Fruit fly (Drosophila melanogaster): ENCODE measurements around the gene aus.

aus gene

DNA sequence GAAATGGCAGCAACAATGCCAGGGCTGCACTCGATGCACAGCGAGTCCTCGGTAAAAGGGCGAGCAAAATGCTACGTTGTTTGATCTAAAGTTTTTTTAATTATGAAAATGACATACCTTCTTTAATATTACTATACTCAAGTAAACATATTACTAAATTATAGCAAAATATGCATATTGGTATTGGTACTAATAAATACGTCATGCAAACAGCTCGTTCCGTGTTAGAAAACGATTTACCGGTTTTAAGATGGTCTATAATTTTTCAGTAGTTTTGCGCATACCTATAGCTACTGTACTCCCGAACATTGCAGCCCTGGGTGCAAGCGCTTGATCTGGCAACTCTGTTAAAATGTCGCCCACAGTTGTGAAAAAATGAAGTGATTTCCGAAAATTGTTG, 15.9 kb upstream of the aus start (continued):
- peak; percentile 92 for TF ChIP-seq trem (tag; optimal IDR thresholded peaks at IDR 0.05)
- peak; percentile 37; the same call in 1 of the 2 replicates for TF ChIP-seq CG13287 (GFP tag; IDR thresholded peaks at IDR 0.05; ENCODE audit: partially characterized antibody)
- peak; percentile 97 for TF ChIP-seq Hmr (GFP tag; optimal IDR thresholded peaks at IDR 0.05)
- TF ChIP-seq fu2 (GFP tag; optimal IDR thresholded peaks at IDR 0.05): peak; percentile 92
- TF ChIP-seq fd64A (GFP tag; optimal IDR thresholded peaks at IDR 0.05): peak; percentile 68
- no peak for TF ChIP-seq Trl (optimal IDR thresholded peaks at IDR 0.05)
- peak; percentile 91 for TF ChIP-seq Trl (GFP tag; optimal IDR thresholded peaks at IDR 0.05)
- peak; percentile 93 for TF ChIP-seq Dbx (GFP tag; IDR thresholded peaks at IDR 0.05)
- no peak for TF ChIP-seq CG16779 (GFP tag; IDR thresholded peaks at IDR 0.05)
- peak; percentile 68 for TF ChIP-seq MTF-1 (GFP tag; optimal IDR thresholded peaks at IDR 0.05; ENCODE audit: borderline replicate concordance)
- TF ChIP-seq Dfd (GFP tag; optimal IDR thresholded peaks at IDR 0.05): no peak
- peak; percentile 93 for TF ChIP-seq CG15601 (tag; optimal IDR thresholded peaks at IDR 0.05)
- TF ChIP-seq ash1 (GFP tag; optimal IDR thresholded peaks at IDR 0.05): peak; percentile 13
- no peak for TF ChIP-seq run (tag; optimal IDR thresholded peaks at IDR 0.05)
- peak; percentile 78 for TF ChIP-seq CG17328 (GFP tag; IDR thresholded peaks at IDR 0.05)
- peak; percentile 92 for TF ChIP-seq E2f1 (GFP tag; IDR thresholded peaks at IDR 0.05)
- TF ChIP-seq Nf-YB (GFP tag; optimal IDR thresholded peaks at IDR 0.05): peak; percentile 77
- no peak for TF ChIP-seq h (optimal IDR thresholded peaks at IDR 0.05)
- TF ChIP-seq gsb-n (tag; optimal IDR thresholded peaks at IDR 0.05): peak; percentile 87
- TF ChIP-seq Fer3 (tag; optimal IDR thresholded peaks at IDR 0.05): peak; percentile 95
- TF ChIP-seq Dref (GFP tag; IDR thresholded peaks at IDR 0.05): 0 out of 2 replicates have a peak, but pooled peaks have one; percentile 42
- peak; percentile 92 for TF ChIP-seq CG9609 (GFP tag; optimal IDR thresholded peaks at IDR 0.05)
- peak; percentile 94 for TF ChIP-seq CG32532 (GFP tag; IDR thresholded peaks at IDR 0.05)
- TF ChIP-seq chm (GFP tag; IDR thresholded peaks at IDR 0.05): no peak
- peak; percentile 97 for TF ChIP-seq gem (tag; optimal IDR thresholded peaks at IDR 0.05)
- peak; percentile 80 for TF ChIP-seq emc (GFP tag; optimal IDR thresholded peaks at IDR 0.05)
- TF ChIP-seq CG8388 (GFP tag; optimal IDR thresholded peaks at IDR 0.05): peak; percentile 90
- TF ChIP-seq CG5180 (GFP tag; optimal IDR thresholded peaks at IDR 0.05): peak; percentile 81
- TF ChIP-seq Awh (GFP tag; IDR thresholded peaks at IDR 0.05): peak; percentile 73
- no peak for TF ChIP-seq nerfin-2 (GFP tag; IDR thresholded peaks at IDR 0.05; ENCODE audit: partially characterized antibody)
- no peak for TF ChIP-seq sima (GFP tag; optimal IDR thresholded peaks at IDR 0.05)
- TF ChIP-seq croc (GFP tag; conservative IDR thresholded peaks at IDR 0.05): peak; percentile 93
- TF ChIP-seq CG13624 (GFP tag; optimal IDR thresholded peaks at IDR 0.05): peak; percentile 94
- peak; percentile 91 for TF ChIP-seq wor (GFP tag; IDR thresholded peaks at IDR 0.05)
- peak; percentile 95 for TF ChIP-seq pum (GFP tag; optimal IDR thresholded peaks at IDR 0.05)
- TF ChIP-seq Oaz (GFP tag; IDR thresholded peaks at IDR 0.05): peak; percentile 87
- TF ChIP-seq nom (GFP tag; optimal IDR thresholded peaks at IDR 0.05): peak; percentile 91
- TF ChIP-seq CG3407 (GFP tag; optimal IDR thresholded peaks at IDR 0.05): peak; percentile 82
- peak; percentile 92 for TF ChIP-seq CG4730 (GFP tag; IDR thresholded peaks at IDR 0.05)
- TF ChIP-seq bcd (GFP tag; optimal IDR thresholded peaks at IDR 0.05): peak; percentile 96
- peak; percentile 94 for TF ChIP-seq CG7556 (GFP tag; optimal IDR thresholded peaks at IDR 0.05)
- TF ChIP-seq sisA (GFP tag; IDR thresholded peaks at IDR 0.05): peak; percentile 94
- peak; percentile 95 for TF ChIP-seq CG17829 (tag; optimal IDR thresholded peaks at IDR 0.05)
- peak; percentile 98 for TF ChIP-seq lilli (GFP tag; optimal IDR thresholded peaks at IDR 0.05)
- peak; percentile 84 for TF ChIP-seq CG12219 (GFP tag; optimal IDR thresholded peaks at IDR 0.05)
- peak; percentile 95 for TF ChIP-seq Oli (tag; optimal IDR thresholded peaks at IDR 0.05)
- TF ChIP-seq CG6683 (GFP tag; optimal IDR thresholded peaks at IDR 0.05): peak; percentile 81
- TF ChIP-seq CG14965 (GFP tag; optimal IDR thresholded peaks at IDR 0.05; ENCODE audit: borderline replicate concordance): no peak
- TF ChIP-seq CG3995 (GFP tag; optimal IDR thresholded peaks at IDR 0.05): peak; percentile 87
- peak; percentile 98 for TF ChIP-seq Gug (GFP tag; IDR thresholded peaks at IDR 0.05)
- peak; percentile 97 for TF ChIP-seq Fer2 (tag; optimal IDR thresholded peaks at IDR 0.05)

Data from whole organism, embryonic.